Worm (Caenorhabditis elegans): ENCODE results near the gene ZC204.17.

- TF ChIP-seq him-1 (tag; optimal IDR thresholded peaks at IDR 0.05) (no peak), dao-5 (tag; optimal IDR thresholded peaks at IDR 0.05) (no peak)
Measured at ce11 chrII:1682218-1682617, 36.1 kb upstream of the ZC204.17 start, which contains the start of gene fbxb-26.

All from whole organism, L4/young adult.